Worm (Caenorhabditis elegans) whole organism, L2 larva: Measurements from ENCODE around the gene nhr-137.

Experiments
- C34F6.9 ChIP-seq: fragments of 150-350 bp; optimal IDR thresholded peaks from 2 replicates; lab custom pipeline; 2014; ENCODE audit warnings: missing biosample characterization, missing genetic modification characterization
- F13H6.1 ChIP-seq: sonication (generic microtip); optimal IDR thresholded peaks from 2 replicates; lab custom pipeline; 2016; ENCODE audit warnings: missing genetic modification characterization, missing compliant biosample characterization
- ZK546.5 ChIP-seq: sonication (generic microtip); optimal IDR thresholded peaks from 2 replicates; lab custom pipeline; 2017; ENCODE audit warnings: missing biosample characterization, missing genetic modification characterization
- alr-1 ChIP-seq: fragments of 150-350 bp; optimal IDR thresholded peaks from 2 replicates; lab custom pipeline; 2014; ENCODE audit warnings: missing biosample characterization, missing genetic modification characterization
- ama-1 ChIP-seq: fragments of 150-350 bp; optimal IDR thresholded peaks from 2 replicates; lab custom pipeline; 2018; ENCODE audit warnings: inconsistent platforms
- blmp-1 ChIP-seq: sonication (generic microtip); optimal IDR thresholded peaks from 2 replicates; lab custom pipeline; 2017; ENCODE audit warnings: missing genetic modification characterization, mild to moderate bottlenecking, missing compliant biosample characterization, antibody characterized with exemption, moderate library complexity; ENCODE audit not compliant: insufficient read depth
- ceh-16 ChIP-seq: fragments of 150-350 bp; optimal IDR thresholded peaks from 2 replicates; lab custom pipeline; 2014; ENCODE audit warnings: missing biosample characterization, missing genetic modification characterization
- crh-2 ChIP-seq: sonication (generic microtip); optimal IDR thresholded peaks from 2 replicates; lab custom pipeline; 2017; ENCODE audit warnings: missing biosample characterization, missing genetic modification characterization
- dmd-4 ChIP-seq: sonication (generic microtip); optimal IDR thresholded peaks from 2 replicates; lab custom pipeline; 2017; ENCODE audit warnings: missing biosample characterization, missing genetic modification characterization
- egl-27 ChIP-seq: sonication (generic microtip); optimal IDR thresholded peaks from 3 replicates; lab custom pipeline; 2017; ENCODE audit warnings: missing biosample characterization, missing genetic modification reagents, missing genetic modification characterization
- elt-1 ChIP-seq: fragments of 150-350 bp; optimal IDR thresholded peaks from 2 replicates; lab custom pipeline; 2014; ENCODE audit warnings: missing biosample characterization, missing genetic modification characterization
- elt-3 ChIP-seq: sonication (generic microtip); optimal IDR thresholded peaks from 2 replicates; lab custom pipeline; 2017; ENCODE audit warnings: missing biosample characterization, missing genetic modification characterization
- fos-1 ChIP-seq: fragments of 150-350 bp; optimal IDR thresholded peaks from 2 replicates; lab custom pipeline; 2014; ENCODE audit warnings: missing biosample characterization, missing genetic modification characterization
- gmeb-1 ChIP-seq: fragments of 150-350 bp; optimal IDR thresholded peaks from 2 replicates; lab custom pipeline; 2014; ENCODE audit warnings: missing biosample characterization, missing genetic modification characterization
- lin-11 ChIP-seq: fragments of 150-350 bp; sonication (generic microtip); optimal IDR thresholded peaks from 2 replicates; lab custom pipeline; 2014; ENCODE audit warnings: missing biosample characterization, missing genetic modification characterization, inconsistent platforms, mixed read lengths
- lin-13 ChIP-seq: fragments of 150-350 bp; optimal IDR thresholded peaks from 2 replicates; lab custom pipeline; 2014; ENCODE audit warnings: missing biosample characterization, missing genetic modification reagents, missing genetic modification characterization
- lin-39 ChIP-seq: fragments of 150-350 bp; optimal IDR thresholded peaks from 2 replicates; lab custom pipeline; 2014; ENCODE audit warnings: missing biosample characterization, missing genetic modification reagents, missing genetic modification characterization
- lsy-2 ChIP-seq, 2 experiments: fragments of 150-350 bp in 1 of 2; sonication (generic microtip) in 1 of 2; optimal IDR thresholded peaks; 2 replicates each; lab custom pipeline; 2014 to 2017; ENCODE audit warnings: missing biosample characterization in 2 of 2, missing genetic modification characterization in 2 of 2
- mbf-1 ChIP-seq: sonication (generic microtip); optimal IDR thresholded peaks from 2 replicates; lab custom pipeline; 2017; ENCODE audit warnings: missing biosample characterization, missing genetic modification characterization
- mdl-1 ChIP-seq, 2 experiments: fragments of 150-350 bp in 1 of 2; sonication (generic microtip) in 1 of 2; optimal IDR thresholded peaks; 2 replicates each; lab custom pipeline; 2017; ENCODE audit warnings: missing biosample characterization in 2 of 2, missing genetic modification characterization in 2 of 2
- nhr-10 ChIP-seq: sonication (generic microtip); optimal IDR thresholded peaks from 2 replicates; lab custom pipeline; 2017; ENCODE audit warnings: missing biosample characterization, missing genetic modification characterization
- nhr-11 ChIP-seq: fragments of 150-350 bp; optimal IDR thresholded peaks from 2 replicates; lab custom pipeline; 2014; ENCODE audit warnings: missing biosample characterization, missing genetic modification characterization
- nhr-12 ChIP-seq: fragments of 150-350 bp; optimal IDR thresholded peaks from 2 replicates; lab custom pipeline; 2014; ENCODE audit warnings: missing biosample characterization, missing genetic modification characterization
- nhr-129 ChIP-seq: fragments of 150-350 bp; optimal IDR thresholded peaks from 2 replicates; lab custom pipeline; 2014; ENCODE audit warnings: missing biosample characterization, missing genetic modification characterization
- nhr-21 ChIP-seq: fragments of 150-350 bp; optimal IDR thresholded peaks from 2 replicates; lab custom pipeline; 2014; ENCODE audit warnings: missing biosample characterization, missing genetic modification characterization
- nhr-23 ChIP-seq: fragments of 150-350 bp; optimal IDR thresholded peaks from 2 replicates; lab custom pipeline; 2014; ENCODE audit warnings: missing biosample characterization, missing genetic modification reagents, missing genetic modification characterization
- nhr-25 ChIP-seq: fragments of 150-350 bp; sonication (generic microtip); optimal IDR thresholded peaks from 3 replicates; lab custom pipeline; 2014; ENCODE audit warnings: missing biosample characterization, missing genetic modification characterization
- nhr-6 ChIP-seq: fragments of 150-350 bp; optimal IDR thresholded peaks from 2 replicates; lab custom pipeline; 2014; ENCODE audit warnings: missing biosample characterization, missing genetic modification characterization
- nhr-77 ChIP-seq: fragments of 150-350 bp; optimal IDR thresholded peaks from 2 replicates; lab custom pipeline; 2014; ENCODE audit warnings: missing biosample characterization, missing genetic modification characterization
- peb-1 ChIP-seq: fragments of 150-350 bp; optimal IDR thresholded peaks from 2 replicates; lab custom pipeline; 2014; ENCODE audit warnings: missing biosample characterization, missing genetic modification characterization
- sem-4 ChIP-seq: fragments of 150-350 bp; optimal IDR thresholded peaks from 2 replicates; lab custom pipeline; 2014; ENCODE audit warnings: missing biosample characterization, missing genetic modification reagents, missing genetic modification characterization
- skn-1 ChIP-seq: sonication (generic microtip); optimal IDR thresholded peaks from 2 replicates; lab custom pipeline; 2017; ENCODE audit warnings: missing biosample characterization, missing genetic modification characterization
- sma-3 ChIP-seq: sonication (generic microtip); optimal IDR thresholded peaks from 2 replicates; lab custom pipeline; 2016; ENCODE audit warnings: missing genetic modification reagents, missing genetic modification characterization, missing compliant biosample characterization
- sma-9 ChIP-seq, 2 experiments: fragments of 150-350 bp in 1 of 2; sonication (generic microtip) in 1 of 2; optimal IDR thresholded peaks; 2 replicates each; lab custom pipeline; 2014 to 2016; ENCODE audit warnings: missing genetic modification characterization in 2 of 2, mild to moderate bottlenecking in 1 of 2, missing biosample characterization in 1 of 2, missing compliant biosample characterization in 1 of 2, missing genetic modification reagents in 1 of 2, moderate library complexity in 1 of 2
- snpc-4 ChIP-seq: fragments of 150-350 bp; optimal IDR thresholded peaks from 2 replicates; lab custom pipeline; 2014; ENCODE audit warnings: missing biosample characterization, missing genetic modification characterization
- unc-39 ChIP-seq: fragments of 150-350 bp; optimal IDR thresholded peaks from 2 replicates; lab custom pipeline; 2014; ENCODE audit warnings: missing biosample characterization, missing genetic modification characterization
- ztf-1 ChIP-seq: fragments of 200-800 bp; sonication (Bioruptor generic); conservative IDR thresholded peaks from 2 replicates; pipeline ENCODE4 v1.3.6; 2022; ENCODE audit warnings: missing genetic modification characterization, missing compliant biosample characterization
- ztf-11 ChIP-seq: sonication (generic microtip); optimal IDR thresholded peaks from 2 replicates; lab custom pipeline; 2017; ENCODE audit warnings: missing biosample characterization, missing genetic modification characterization
- ztf-4 ChIP-seq: fragments of 150-350 bp; optimal IDR thresholded peaks from 2 replicates; lab custom pipeline; 2014; ENCODE audit warnings: missing biosample characterization, missing genetic modification characterization

Gene nhr-137

ce11 chrX:6663780-6664437 is 4.9 kb downstream of the nhr-137 start:
- TF ChIP-seq sma-9 (GFP tag; optimal IDR thresholded peaks at IDR 0.05; lab: Kevin White, UChicago) (peak; percentile 31), sma-9 (tag; optimal IDR thresholded peaks at IDR 0.05; lab: Kevin White, UChicago) (no peak), crh-2 (no peak), sma-3 (GFP tag; lab: Kevin White, UChicago) (peak; percentile 22), elt-3 (tag; lab: Kevin White, UChicago) (no peak), F13H6.1 (tag; lab: Kevin White, UChicago) (no peak), nhr-12 (tag; lab: Kevin White, UChicago) (no peak), mbf-1 (tag; lab: Kevin White, UChicago) (no peak), ZK546.5 (tag; lab: Kevin White, UChicago) (no peak), lin-11 (tag; lab: Kevin White, UChicago) (no peak), mdl-1 (tag; optimal IDR thresholded peaks at IDR 0.05; lab: Kevin White, UChicago) (no peak), egl-27 (tag; lab: Kevin White, UChicago) (peak; percentile 54), lsy-2 (tag; optimal IDR thresholded peaks at IDR 0.05; lab: Kevin White, UChicago) (no peak), nhr-77 (tag; lab: Kevin White, UChicago) (no peak), nhr-129 (tag; lab: Kevin White, UChicago) (no peak), nhr-11 (tag; lab: Kevin White, UChicago) (no peak), lin-39 (tag; lab: Kevin White, UChicago) (no peak), nhr-25 (tag; lab: Kevin White, UChicago) (peak; percentile 56), alr-1 (tag; lab: Kevin White, UChicago) (no peak), ztf-1 (no peak), fos-1 (no peak), nhr-10 (tag; lab: Kevin White, UChicago) (no peak), ztf-11 (tag; lab: Kevin White, UChicago) (no peak), elt-1 (no peak), sem-4 (tag; lab: Kevin White, UChicago) (no peak), ceh-16 (no peak), C34F6.9 (tag; lab: Kevin White, UChicago) (no peak), lin-13 (GFP tag; lab: Kevin White, UChicago) (no peak), skn-1 (no peak), nhr-21 (peak; percentile 73)

- TF ChIP-seq nhr-25 (tag; lab: Kevin White, UChicago) (no peak), egl-27 (tag; lab: Kevin White, UChicago) (no peak), ztf-11 (tag; lab: Kevin White, UChicago) (no peak), gmeb-1 (tag; lab: Kevin White, UChicago) (no peak), ztf-1 (no peak), nhr-6 (tag; lab: Kevin White, UChicago) (no peak), sem-4 (tag; lab: Kevin White, UChicago) (no peak), nhr-23 (tag; lab: Kevin White, UChicago) (no peak), dmd-4 (tag; lab: Kevin White, UChicago) (no peak)
Observed at ce11 chrX:6662267-6662666, 6.5 kb downstream of the nhr-137 start.

- no peak for TF ChIP-seq nhr-12 (tag; lab: Kevin White, UChicago)
- TF ChIP-seq mbf-1 (tag; lab: Kevin White, UChicago), result no peak
- TF ChIP-seq fos-1, result peak; percentile 62
- no peak for TF ChIP-seq nhr-23 (tag; lab: Kevin White, UChicago)
- no peak for TF ChIP-seq nhr-129 (tag; lab: Kevin White, UChicago)
- no peak for TF ChIP-seq skn-1
- no peak for TF ChIP-seq blmp-1 (tag; lab: Kevin White, UChicago)
- TF ChIP-seq C34F6.9 (tag; lab: Kevin White, UChicago), result no peak
- no peak for TF ChIP-seq ztf-4
- no peak for TF ChIP-seq nhr-77 (tag; lab: Kevin White, UChicago)
- TF ChIP-seq sma-9 (GFP tag; optimal IDR thresholded peaks at IDR 0.05; lab: Kevin White, UChicago), result peak; percentile 1
- no peak for TF ChIP-seq sma-9 (tag; optimal IDR thresholded peaks at IDR 0.05; lab: Kevin White, UChicago)
Observed at ce11 chrX:6656770-6657169, 12.0 kb downstream of the nhr-137 start.

ce11 chrX:6656251-6656650 is 12.6 kb downstream of the nhr-137 start:
- TF ChIP-seq unc-39 (tag; lab: Kevin White, UChicago) (no peak), C34F6.9 (tag; lab: Kevin White, UChicago) (no peak), nhr-23 (tag; lab: Kevin White, UChicago) (no peak), ama-1 (lab: Kevin White, UChicago) (no peak), peb-1 (tag; lab: Kevin White, UChicago) (no peak), gmeb-1 (tag; lab: Kevin White, UChicago) (no peak), skn-1 (no peak), alr-1 (tag; lab: Kevin White, UChicago) (no peak), snpc-4 (tag; lab: Kevin White, UChicago) (no peak), F13H6.1 (tag; lab: Kevin White, UChicago) (no peak), blmp-1 (tag; lab: Kevin White, UChicago) (no peak), ztf-11 (tag; lab: Kevin White, UChicago) (no peak), elt-1 (no peak), nhr-25 (tag; lab: Kevin White, UChicago) (no peak)
